Worm (Caenorhabditis elegans) whole organism, L2 larva: ENCODE results near the gene C25H3.3.

Experiments
- C34F6.9 ChIP-seq: fragments of 150-350 bp; optimal IDR thresholded peaks from 2 replicates; lab custom pipeline; 2014; ENCODE audit warnings: missing biosample characterization, missing genetic modification characterization
- F13H6.1 ChIP-seq: sonication (generic microtip); optimal IDR thresholded peaks from 2 replicates; lab custom pipeline; 2016; ENCODE audit warnings: missing genetic modification characterization, missing compliant biosample characterization
- R02D3.7 ChIP-seq: fragments of 150-350 bp; optimal IDR thresholded peaks from 2 replicates; lab custom pipeline; 2014; ENCODE audit warnings: missing biosample characterization, missing genetic modification characterization
- Y55F3AM.14 ChIP-seq: fragments of 200-800 bp; sonication (Bioruptor generic); optimal IDR thresholded peaks from 2 replicates; lab custom pipeline; 2018; ENCODE audit warnings: mild to moderate bottlenecking, missing genetic modification characterization, missing compliant biosample characterization
- ama-1 ChIP-seq: fragments of 150-350 bp; optimal IDR thresholded peaks from 2 replicates; lab custom pipeline; 2018; ENCODE audit warnings: inconsistent platforms
- ceh-16 ChIP-seq: fragments of 150-350 bp; optimal IDR thresholded peaks from 2 replicates; lab custom pipeline; 2014; ENCODE audit warnings: missing biosample characterization, missing genetic modification characterization
- ceh-82 ChIP-seq: fragments of 150-350 bp; optimal IDR thresholded peaks from 2 replicates; lab custom pipeline; 2014; ENCODE audit warnings: missing biosample characterization, missing genetic modification characterization
- crh-2 ChIP-seq: sonication (generic microtip); optimal IDR thresholded peaks from 2 replicates; lab custom pipeline; 2017; ENCODE audit warnings: missing biosample characterization, missing genetic modification characterization
- elt-3 ChIP-seq: sonication (generic microtip); optimal IDR thresholded peaks from 2 replicates; lab custom pipeline; 2017; ENCODE audit warnings: missing biosample characterization, missing genetic modification characterization
- fos-1 ChIP-seq: fragments of 150-350 bp; optimal IDR thresholded peaks from 2 replicates; lab custom pipeline; 2014; ENCODE audit warnings: missing biosample characterization, missing genetic modification characterization
- gmeb-1 ChIP-seq: fragments of 150-350 bp; optimal IDR thresholded peaks from 2 replicates; lab custom pipeline; 2014; ENCODE audit warnings: missing biosample characterization, missing genetic modification characterization
- lin-11 ChIP-seq: fragments of 150-350 bp; sonication (generic microtip); optimal IDR thresholded peaks from 2 replicates; lab custom pipeline; 2014; ENCODE audit warnings: missing biosample characterization, missing genetic modification characterization, inconsistent platforms, mixed read lengths
- lin-13 ChIP-seq: fragments of 150-350 bp; optimal IDR thresholded peaks from 2 replicates; lab custom pipeline; 2014; ENCODE audit warnings: missing biosample characterization, missing genetic modification reagents, missing genetic modification characterization
- lin-39 ChIP-seq: fragments of 150-350 bp; optimal IDR thresholded peaks from 2 replicates; lab custom pipeline; 2014; ENCODE audit warnings: missing biosample characterization, missing genetic modification reagents, missing genetic modification characterization
- lsy-2 ChIP-seq, 2 experiments: fragments of 150-350 bp in 1 of 2; sonication (generic microtip) in 1 of 2; optimal IDR thresholded peaks; 2 replicates each; lab custom pipeline; 2014 to 2017; ENCODE audit warnings: missing biosample characterization in 2 of 2, missing genetic modification characterization in 2 of 2
- mab-5 ChIP-seq: fragments of 150-350 bp; optimal IDR thresholded peaks from 2 replicates; lab custom pipeline; 2014; ENCODE audit warnings: missing biosample characterization, missing genetic modification characterization
- mdl-1 ChIP-seq, 2 experiments: fragments of 150-350 bp in 1 of 2; sonication (generic microtip) in 1 of 2; optimal IDR thresholded peaks; 2 replicates each; lab custom pipeline; 2017; ENCODE audit warnings: missing biosample characterization in 2 of 2, missing genetic modification characterization in 2 of 2
- nhr-10 ChIP-seq: sonication (generic microtip); optimal IDR thresholded peaks from 2 replicates; lab custom pipeline; 2017; ENCODE audit warnings: missing biosample characterization, missing genetic modification characterization
- nhr-11 ChIP-seq: fragments of 150-350 bp; optimal IDR thresholded peaks from 2 replicates; lab custom pipeline; 2014; ENCODE audit warnings: missing biosample characterization, missing genetic modification characterization
- nhr-12 ChIP-seq: fragments of 150-350 bp; optimal IDR thresholded peaks from 2 replicates; lab custom pipeline; 2014; ENCODE audit warnings: missing biosample characterization, missing genetic modification characterization
- nhr-129 ChIP-seq: fragments of 150-350 bp; optimal IDR thresholded peaks from 2 replicates; lab custom pipeline; 2014; ENCODE audit warnings: missing biosample characterization, missing genetic modification characterization
- nhr-23 ChIP-seq: fragments of 150-350 bp; optimal IDR thresholded peaks from 2 replicates; lab custom pipeline; 2014; ENCODE audit warnings: missing biosample characterization, missing genetic modification reagents, missing genetic modification characterization
- nhr-237 ChIP-seq: fragments of 150-350 bp; optimal IDR thresholded peaks from 2 replicates; lab custom pipeline; 2014; ENCODE audit warnings: missing biosample characterization, missing genetic modification characterization
- nhr-6 ChIP-seq: fragments of 150-350 bp; optimal IDR thresholded peaks from 2 replicates; lab custom pipeline; 2014; ENCODE audit warnings: missing biosample characterization, missing genetic modification characterization
- nhr-77 ChIP-seq: fragments of 150-350 bp; optimal IDR thresholded peaks from 2 replicates; lab custom pipeline; 2014; ENCODE audit warnings: missing biosample characterization, missing genetic modification characterization
- peb-1 ChIP-seq: fragments of 150-350 bp; optimal IDR thresholded peaks from 2 replicates; lab custom pipeline; 2014; ENCODE audit warnings: missing biosample characterization, missing genetic modification characterization
- sem-4 ChIP-seq: fragments of 150-350 bp; optimal IDR thresholded peaks from 2 replicates; lab custom pipeline; 2014; ENCODE audit warnings: missing biosample characterization, missing genetic modification reagents, missing genetic modification characterization
- sma-3 ChIP-seq: sonication (generic microtip); optimal IDR thresholded peaks from 2 replicates; lab custom pipeline; 2016; ENCODE audit warnings: missing genetic modification reagents, missing genetic modification characterization, missing compliant biosample characterization
- sma-9 ChIP-seq, 2 experiments: fragments of 150-350 bp in 1 of 2; sonication (generic microtip) in 1 of 2; optimal IDR thresholded peaks; 2 replicates each; lab custom pipeline; 2014 to 2016; ENCODE audit warnings: missing genetic modification characterization in 2 of 2, mild to moderate bottlenecking in 1 of 2, missing biosample characterization in 1 of 2, missing compliant biosample characterization in 1 of 2, missing genetic modification reagents in 1 of 2, moderate library complexity in 1 of 2
- snpc-4 ChIP-seq: fragments of 150-350 bp; optimal IDR thresholded peaks from 2 replicates; lab custom pipeline; 2014; ENCODE audit warnings: missing biosample characterization, missing genetic modification characterization
- unc-39 ChIP-seq: fragments of 150-350 bp; optimal IDR thresholded peaks from 2 replicates; lab custom pipeline; 2014; ENCODE audit warnings: missing biosample characterization, missing genetic modification characterization
- unc-55 ChIP-seq: fragments of 150-350 bp; sonication (generic microtip); optimal IDR thresholded peaks from 3 replicates; lab custom pipeline; 2014; ENCODE audit warnings: missing biosample characterization, missing genetic modification reagents, missing genetic modification characterization
- zag-1 ChIP-seq: fragments of 150-350 bp; optimal IDR thresholded peaks from 2 replicates; lab custom pipeline; 2014; ENCODE audit warnings: missing biosample characterization, missing genetic modification characterization
- ztf-11 ChIP-seq: sonication (generic microtip); optimal IDR thresholded peaks from 2 replicates; lab custom pipeline; 2017; ENCODE audit warnings: missing biosample characterization, missing genetic modification characterization
- ztf-4 ChIP-seq: fragments of 150-350 bp; optimal IDR thresholded peaks from 2 replicates; lab custom pipeline; 2014; ENCODE audit warnings: missing biosample characterization, missing genetic modification characterization

Gene C25H3.3

ce11 chrII:5693893-5694292 is at the start of gene C25H3.3:
C25H3.3 (plus strand) TSS chrII:5694193.
- no peak for TF ChIP-seq mab-5 (tag; lab: Kevin White, UChicago)
- TF ChIP-seq lin-39 = no peak
- TF ChIP-seq ztf-11 = no peak
- no peak for TF ChIP-seq sem-4 (tag; lab: Kevin White, UChicago)
- TF ChIP-seq sma-9 (GFP tag; optimal IDR thresholded peaks at IDR 0.05; lab: Kevin White, UChicago) = no peak
- no peak for TF ChIP-seq sma-9 (tag; optimal IDR thresholded peaks at IDR 0.05; lab: Kevin White, UChicago)
- no peak for TF ChIP-seq nhr-77 (tag; lab: Kevin White, UChicago)

ce11 chrII:5646942-5647341 is 47.1 kb upstream of the C25H3.3 start, which contains the start of gene F59E12.9:
F59E12.9 (minus strand) TSS chrII:5647042.
- TF ChIP-seq nhr-10 (tag; lab: Kevin White, UChicago) = no peak
- no peak for TF ChIP-seq snpc-4 (tag; lab: Kevin White, UChicago)
- TF ChIP-seq ztf-11 = no peak
- no peak for TF ChIP-seq mab-5 (tag; lab: Kevin White, UChicago)
- TF ChIP-seq nhr-11 (tag; lab: Kevin White, UChicago) = no peak
- no peak for TF ChIP-seq sma-9 (GFP tag; optimal IDR thresholded peaks at IDR 0.05; lab: Kevin White, UChicago)
- TF ChIP-seq sma-9 (tag; optimal IDR thresholded peaks at IDR 0.05; lab: Kevin White, UChicago) = no peak
- no peak for TF ChIP-seq elt-3 (tag; lab: Kevin White, UChicago)
- TF ChIP-seq nhr-12 (tag; lab: Kevin White, UChicago) = no peak

- TF ChIP-seq lin-11 (tag; lab: Kevin White, UChicago) = no peak
- TF ChIP-seq fos-1 (tag; lab: Kevin White, UChicago) = no peak
- no peak for TF ChIP-seq mdl-1 (tag; optimal IDR thresholded peaks at IDR 0.05; lab: Kevin White, UChicago)
- no peak for TF ChIP-seq ceh-16
- no peak for TF ChIP-seq R02D3.7 (tag; lab: Kevin White, UChicago)
- TF ChIP-seq Y55F3AM.14 (GFP tag; lab: Kevin White, UChicago) = no peak
Observed at ce11 chrII:5648272-5648671, 45.7 kb upstream of the C25H3.3 start, which contains the start of gene ddl-1. ddl-1 (minus strand) TSS chrII:5648372.

- TF ChIP-seq snpc-4 (tag; lab: Kevin White, UChicago) = peak; percentile 20
- TF ChIP-seq lin-11 (tag; lab: Kevin White, UChicago) = no peak
- TF ChIP-seq gmeb-1 (tag; lab: Kevin White, UChicago) = peak; percentile 53
- TF ChIP-seq unc-55 (GFP tag; lab: Kevin White, UChicago) = peak; percentile 93
- TF ChIP-seq lin-13 (GFP tag; lab: Kevin White, UChicago) = no peak
- no peak for TF ChIP-seq ceh-16
- TF ChIP-seq zag-1 (tag; lab: Kevin White, UChicago) = no peak
- no peak for TF ChIP-seq nhr-237
- TF ChIP-seq Y55F3AM.14 (GFP tag; lab: Kevin White, UChicago) = no peak
- no peak for TF ChIP-seq nhr-6 (tag; lab: Kevin White, UChicago)
- TF ChIP-seq nhr-129 (tag; lab: Kevin White, UChicago) = peak; percentile 78
- peak in 1 of 2 experiments; percentile 81 for TF ChIP-seq lsy-2 (tag; optimal IDR thresholded peaks at IDR 0.05; lab: Kevin White, UChicago)
- TF ChIP-seq F13H6.1 (tag; lab: Kevin White, UChicago) = peak; percentile 20
- TF ChIP-seq nhr-23 = no peak
- no peak for TF ChIP-seq ama-1
- TF ChIP-seq peb-1 (tag; lab: Kevin White, UChicago) = no peak
- TF ChIP-seq sma-3 = peak; percentile 42
- TF ChIP-seq fos-1 (tag; lab: Kevin White, UChicago) = peak; percentile 41
- TF ChIP-seq unc-39 (tag; lab: Kevin White, UChicago) = no peak
- peak; percentile 56 for TF ChIP-seq crh-2 (tag; lab: Kevin White, UChicago)
- TF ChIP-seq ztf-4 (tag; lab: Kevin White, UChicago) = no peak
- TF ChIP-seq nhr-10 (tag; lab: Kevin White, UChicago) = no peak
- peak; percentile 84 for TF ChIP-seq C34F6.9 (tag; lab: Kevin White, UChicago)
- no peak for TF ChIP-seq ceh-82 (tag; lab: Kevin White, UChicago)
- TF ChIP-seq nhr-11 (tag; lab: Kevin White, UChicago) = no peak
- no peak for TF ChIP-seq elt-3 (tag; lab: Kevin White, UChicago)
Observed at ce11 chrII:5649236-5650004, 44.6 kb upstream of the C25H3.3 start, which contains the start of the genes sam-4, F59E12.17 and zyg-1. sam-4 (minus strand) TSS chrII:5649286. F59E12.17 (minus strand) TSS chrII:5649470. zyg-1 (plus strand) TSS chrII:5649748.
